Worm (Caenorhabditis elegans) whole organism, dauer: Measurements from ENCODE around the gene cpg-19.

ENCODE experiments used
- unc-62 ChIP-seq: sonication (generic microtip); optimal IDR thresholded peaks from 2 replicates; lab custom pipeline; 2017; ENCODE audit warnings: missing biosample characterization, missing genetic modification reagents, missing genetic modification characterization

The cpg-19 gene

DNA sequence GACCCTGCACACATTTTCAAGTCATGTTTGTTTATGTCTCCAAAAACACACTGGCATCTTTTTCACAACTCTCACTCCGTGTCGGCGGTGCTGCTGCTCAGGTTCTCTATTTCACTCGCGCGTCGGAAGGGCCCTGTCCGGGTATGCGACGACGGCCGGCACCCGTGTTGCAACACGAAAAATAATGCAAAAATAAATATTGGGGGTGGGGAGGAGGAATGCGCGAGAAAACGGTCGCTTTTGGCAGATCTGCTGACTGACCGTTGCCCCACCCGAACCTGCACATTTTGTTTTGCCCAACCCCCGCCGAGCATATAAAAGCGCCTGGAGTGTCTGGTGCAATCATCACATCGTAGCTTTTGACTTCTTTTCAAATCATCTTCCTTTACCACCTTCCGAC is at the start of gene cpg-19:
TSS of gene cpg-19 (plus strand) at position 341 of the 400 bp plus-strand sequence.
- TF ChIP-seq unc-62 (GFP tag; lab: Kevin White, UChicago), result no peak

- no peak for TF ChIP-seq unc-62 (GFP tag; lab: Kevin White, UChicago)
These were observed 49.7 kb upstream of the cpg-19 start for ce11 chrX:16571877-16572276.

ce11 chrX:16574303-16574702 is 47.3 kb upstream of the cpg-19 start:
- no peak for TF ChIP-seq unc-62 (GFP tag; lab: Kevin White, UChicago)

DNA sequence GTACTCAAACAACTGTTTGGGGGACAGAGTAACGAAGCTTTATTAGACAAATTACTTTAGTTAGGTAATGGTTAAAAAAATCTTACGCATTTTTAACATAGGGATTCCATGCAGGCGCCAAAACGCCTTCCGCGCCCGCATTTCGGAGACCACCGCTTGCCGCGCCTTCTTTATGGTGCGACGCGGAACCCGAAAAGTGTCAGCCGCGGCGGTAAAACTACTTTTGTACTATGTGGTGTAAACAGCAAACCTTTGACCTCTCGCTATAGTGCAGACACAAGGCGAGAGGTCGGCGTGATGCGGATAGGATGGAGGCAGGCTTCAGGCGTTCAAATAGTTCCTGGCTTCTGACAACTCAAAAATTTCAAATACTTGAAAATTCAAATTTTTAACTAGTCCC is 46.3 kb upstream of the cpg-19 start:
- no peak for TF ChIP-seq unc-62 (GFP tag; lab: Kevin White, UChicago)

ce11 chrX:16579303-16579795 is 42.3 kb upstream of the cpg-19 start, which contains the start of gene ser-1:
Gene ser-1, plus strand, starts transcription at chrX:16579745.
- TF ChIP-seq unc-62 (GFP tag; lab: Kevin White, UChicago), result no peak

DNA sequence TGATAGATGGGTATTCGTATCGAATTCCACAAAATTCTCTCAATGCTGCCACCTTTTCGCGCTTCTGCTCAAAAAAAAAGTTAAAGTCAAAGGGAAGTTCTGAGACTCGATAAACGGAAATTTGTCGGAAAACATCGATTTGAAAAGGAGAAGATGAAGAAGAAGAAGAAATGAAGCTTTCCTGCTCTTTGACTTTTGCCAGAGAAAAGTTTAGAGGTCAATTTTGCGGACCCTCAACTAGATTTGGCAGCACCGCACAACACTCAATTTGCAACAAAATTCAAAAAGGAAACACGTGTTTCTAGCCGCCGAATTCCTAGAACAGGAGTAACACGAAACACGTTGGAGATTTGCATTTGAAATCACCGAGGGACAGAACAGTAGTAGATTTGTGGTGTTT is 33.5 kb upstream of the cpg-19 start:
- no peak for TF ChIP-seq unc-62 (GFP tag; lab: Kevin White, UChicago)

DNA sequence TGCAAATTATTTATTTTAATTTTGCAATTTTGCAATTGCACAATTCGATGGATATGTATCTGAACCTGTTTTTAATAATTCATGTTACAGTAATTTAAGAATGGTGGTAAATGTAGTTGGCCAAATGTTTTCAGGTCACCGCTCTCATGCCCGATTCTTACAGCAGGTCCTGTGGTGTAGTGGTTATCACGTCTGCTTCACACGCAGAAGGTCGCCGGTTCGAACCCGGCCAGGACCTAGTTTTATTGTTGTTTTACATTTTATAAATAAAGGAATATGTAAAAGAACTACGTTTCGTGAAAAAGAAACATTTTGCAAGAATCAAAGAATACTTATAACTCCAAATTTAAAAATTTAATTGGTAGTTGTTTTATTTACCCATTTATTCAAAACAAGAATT is 31.4 kb upstream of the cpg-19 start:
- TF ChIP-seq unc-62 (GFP tag; lab: Kevin White, UChicago), result no peak

DNA sequence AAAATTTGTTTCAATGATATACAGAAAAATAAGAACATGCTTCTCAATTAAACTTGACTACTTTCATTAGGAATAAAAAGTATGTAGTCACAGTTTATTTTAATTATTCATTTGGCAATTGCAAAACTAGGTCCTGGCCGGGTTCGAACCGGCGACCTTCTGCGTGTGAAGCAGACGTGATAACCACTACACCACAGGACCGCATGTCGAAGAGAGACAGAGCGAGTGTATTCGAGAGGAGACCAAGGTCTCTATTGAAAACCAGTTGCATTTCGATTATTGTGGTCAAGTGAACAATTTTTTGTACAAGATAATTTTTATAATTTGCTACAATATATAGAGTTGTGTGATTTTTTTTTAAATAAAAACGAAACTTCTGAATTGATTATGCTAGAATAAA is 30.8 kb upstream of the cpg-19 start:
- TF ChIP-seq unc-62 (GFP tag; lab: Kevin White, UChicago), result no peak

DNA sequence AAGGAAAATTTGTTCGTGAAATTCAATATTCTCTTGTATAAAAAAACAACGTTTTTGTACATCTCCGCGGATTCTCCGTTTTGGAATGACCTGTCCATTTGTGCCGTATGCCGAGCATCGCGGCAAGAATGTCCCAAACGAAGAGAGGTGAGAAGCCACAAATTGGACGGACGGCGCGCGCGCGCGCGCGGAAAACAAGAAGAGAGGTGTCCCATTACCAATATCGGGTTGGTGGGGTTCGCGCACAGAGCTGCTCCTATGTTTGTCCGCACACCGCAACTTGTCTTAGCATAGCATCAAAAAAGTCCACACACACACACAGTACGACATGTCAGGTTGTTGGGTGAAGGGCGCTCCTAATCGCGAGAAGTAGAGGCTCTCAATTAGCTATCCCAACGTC is 30.1 kb upstream of the cpg-19 start:
- no peak for TF ChIP-seq unc-62 (GFP tag; lab: Kevin White, UChicago)

DNA sequence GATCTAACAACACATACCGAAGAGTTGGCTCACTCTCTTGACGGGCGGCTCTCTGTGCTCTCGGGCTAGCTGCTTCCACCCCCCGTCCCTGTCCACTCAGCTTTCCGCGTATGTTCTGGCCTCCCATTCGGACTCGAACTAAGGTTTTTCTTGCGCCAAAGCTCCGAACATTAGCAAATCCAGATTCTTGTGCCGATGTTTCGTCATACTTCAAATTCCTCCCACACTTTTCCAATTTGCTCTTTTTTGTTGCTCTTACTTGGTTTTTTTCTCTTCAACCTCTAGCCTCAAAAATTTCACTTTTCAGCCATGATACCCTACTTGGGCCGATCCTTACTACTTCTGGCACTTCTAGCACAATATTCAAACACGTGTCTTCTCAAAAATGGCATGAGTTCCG is 26.7 kb upstream of the cpg-19 start, which contains the start of gene cdh-9:
TSS of gene cdh-9 (plus strand) at position 301 of the 400 bp plus-strand sequence.
- TF ChIP-seq unc-62 (GFP tag; lab: Kevin White, UChicago), result no peak

DNA sequence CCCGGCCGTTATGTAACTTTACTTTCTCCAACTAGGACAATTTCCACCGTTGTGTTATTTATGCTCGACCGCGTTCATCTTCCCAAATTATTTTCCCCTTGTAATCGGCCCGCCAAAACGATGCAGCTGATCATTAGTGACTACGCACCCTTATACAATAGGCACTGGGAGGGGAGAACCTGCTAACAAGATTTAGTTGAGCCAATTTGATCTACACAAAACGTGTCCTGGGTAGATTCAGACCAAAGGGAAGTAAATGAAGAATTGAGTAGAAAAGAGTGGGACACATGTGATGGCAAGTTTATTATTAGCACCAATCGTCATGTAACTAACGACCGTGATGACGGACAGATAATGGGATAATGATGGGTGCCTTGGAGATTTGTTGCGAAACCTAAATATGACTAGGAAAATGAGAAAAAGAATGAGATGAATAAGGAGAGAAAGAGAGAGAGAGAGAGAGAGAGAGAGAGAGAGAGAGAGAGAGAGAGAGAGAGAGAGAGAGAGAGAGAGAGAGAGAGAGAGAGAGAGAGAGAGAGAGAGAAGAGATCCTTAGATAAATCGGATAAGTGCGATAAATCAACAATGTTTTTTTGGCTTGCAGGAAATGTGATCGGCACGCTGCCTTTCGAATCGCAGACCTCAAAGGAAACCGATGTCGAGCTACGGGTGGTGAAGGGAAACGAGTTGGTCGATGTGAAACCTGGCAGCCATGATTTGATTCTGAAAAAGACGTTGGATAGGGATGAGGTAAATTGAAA is 25.9 kb upstream of the cpg-19 start:
- no peak for TF ChIP-seq unc-62 (GFP tag; lab: Kevin White, UChicago)

- no peak for TF ChIP-seq unc-62 (GFP tag; lab: Kevin White, UChicago)
These were observed 24.6 kb upstream of the cpg-19 start for ce11 chrX:16596972-16597371.

- no peak for TF ChIP-seq unc-62 (GFP tag; lab: Kevin White, UChicago)
These were observed 23.8 kb upstream of the cpg-19 start for ce11 chrX:16597791-16598190.

DNA sequence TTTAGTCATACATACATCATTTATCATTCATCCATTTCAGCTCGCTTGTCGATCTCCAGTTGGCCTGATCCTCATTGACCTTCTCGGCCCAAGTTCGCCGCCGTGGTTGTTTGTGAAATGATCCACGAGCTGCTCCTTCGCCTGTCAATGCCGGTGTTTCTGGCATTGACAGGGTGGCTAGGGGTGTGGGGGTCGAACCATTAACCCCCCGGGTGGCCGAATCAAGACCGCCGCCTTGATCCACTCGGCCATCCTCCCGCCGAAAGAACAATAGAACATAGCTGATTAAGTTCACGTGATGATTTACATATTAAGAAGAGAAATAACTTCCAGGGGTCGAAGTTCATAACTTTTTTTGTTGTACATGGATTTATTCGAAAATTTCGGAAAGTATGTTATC is 19.1 kb upstream of the cpg-19 start, which contains the start of gene F59C12.4:
TSS of gene F59C12.4 (minus strand) at position 166 of the 400 bp plus-strand sequence.
- TF ChIP-seq unc-62 (GFP tag; lab: Kevin White, UChicago), result no peak

- no peak for TF ChIP-seq unc-62 (GFP tag; lab: Kevin White, UChicago)
These were observed 17.5 kb upstream of the cpg-19 start for ce11 chrX:16604096-16604495.

- no peak for TF ChIP-seq unc-62 (GFP tag; lab: Kevin White, UChicago)
These were observed 17.0 kb upstream of the cpg-19 start for ce11 chrX:16604566-16604965.

- TF ChIP-seq unc-62 (GFP tag; lab: Kevin White, UChicago), result no peak
These were observed 14.5 kb upstream of the cpg-19 start for ce11 chrX:16607128-16607527.
